Worm (Caenorhabditis elegans) whole organism, L4 larva: Measurements from ENCODE around the gene vps-18.

Experiments
- D1046.2 ChIP-seq: fragments of 200-800 bp; sonication (Bioruptor generic); IDR thresholded peaks from 2 replicates; pipeline ENCODE4 v1.3.6; 2022; ENCODE audit warnings: missing genetic modification characterization, missing compliant biosample characterization
- F26F4.8 ChIP-seq: fragments of 200-800 bp; sonication (Bioruptor generic); conservative IDR thresholded peaks from 2 replicates; pipeline ENCODE4 v1.3.6; 2022; ENCODE audit warnings: missing genetic modification characterization, missing compliant biosample characterization
- T20F7.1 ChIP-seq: fragments of 200-800 bp; sonication (Bioruptor generic); optimal IDR thresholded peaks from 2 replicates; lab custom pipeline; 2018; ENCODE audit warnings: mild to moderate bottlenecking, missing genetic modification characterization, missing compliant biosample characterization
- Y48G9A.11 ChIP-seq: fragments of 200-800 bp; sonication (Bioruptor generic); IDR thresholded peaks from 2 replicates; pipeline ENCODE4 v1.3.6; 2022; ENCODE audit warnings: missing genetic modification reagents, missing genetic modification characterization, missing compliant biosample characterization
- Y75B8A.6 ChIP-seq: fragments of 200-800 bp; sonication (Bioruptor generic); IDR thresholded peaks from 2 replicates; pipeline ENCODE4 v1.3.6; 2022; ENCODE audit warnings: missing genetic modification reagents, missing genetic modification characterization, missing compliant biosample characterization
- ZK546.5 ChIP-seq, 2 experiments: sonication (generic microtip); optimal IDR thresholded peaks; 2 replicates each; lab custom pipeline; 2017; ENCODE audit warnings: missing biosample characterization in 2 of 2, missing genetic modification characterization in 2 of 2
- aha-1 ChIP-seq: fragments of 150-350 bp; peaks from one replicate; lab custom pipeline; 2014; ENCODE audit warnings: missing biosample characterization, missing genetic modification characterization
- ama-1 ChIP-seq: fragments of 150-350 bp; optimal IDR thresholded peaks from 2 replicates; lab custom pipeline; 2014; ENCODE audit warnings: inconsistent platforms, mixed read lengths
- ceh-28 ChIP-seq: fragments of 150-350 bp; optimal IDR thresholded peaks from 2 replicates; lab custom pipeline; 2014; ENCODE audit warnings: missing biosample characterization, missing genetic modification reagents, missing genetic modification characterization
- ctbp-1 ChIP-seq: fragments of 200-800 bp; sonication (Bioruptor generic); IDR thresholded peaks from 2 replicates; pipeline ENCODE4 v1.3.6; 2022; ENCODE audit warnings: missing genetic modification reagents, missing genetic modification characterization, missing compliant biosample characterization
- daf-16 ChIP-seq, 3 experiments: sonication (generic microtip); optimal IDR thresholded peaks; 2 replicates each; lab custom pipeline; 2016 to 2017; ENCODE audit warnings: missing genetic modification characterization in 3 of 3, missing genetic modification reagents in 3 of 3, mild to moderate bottlenecking in 2 of 3, missing compliant biosample characterization in 2 of 3, missing biosample characterization in 1 of 3, moderate library complexity in 1 of 3
- dmd-6 ChIP-seq: fragments of 200-800 bp; sonication (Bioruptor generic); IDR thresholded peaks from 2 replicates; pipeline ENCODE4 v1.3.6; 2022; ENCODE audit warnings: missing genetic modification reagents, missing genetic modification characterization, missing compliant biosample characterization
- dmd-8 ChIP-seq: fragments of 200-800 bp; sonication (Bioruptor generic); IDR thresholded peaks from 2 replicates; pipeline ENCODE4 v1.3.6; 2022; ENCODE audit warnings: missing genetic modification characterization, missing compliant biosample characterization
- duxl-1 ChIP-seq: sonication (generic microtip); optimal IDR thresholded peaks from 2 replicates; lab custom pipeline; 2016; ENCODE audit warnings: mild to moderate bottlenecking, missing genetic modification characterization, moderate library complexity, missing compliant biosample characterization; ENCODE audit not compliant: poor library complexity
- egl-43 ChIP-seq: fragments of 200-800 bp; sonication (Bioruptor generic); IDR thresholded peaks from 2 replicates; pipeline ENCODE4 v1.3.6; 2022; ENCODE audit warnings: missing genetic modification reagents, missing genetic modification characterization, missing compliant biosample characterization
- hlh-11 ChIP-seq: fragments of 200-800 bp; sonication (Bioruptor generic); optimal IDR thresholded peaks from 2 replicates; lab custom pipeline; 2018; ENCODE audit warnings: mild to moderate bottlenecking, missing genetic modification characterization, missing compliant biosample characterization
- hlh-30 ChIP-seq: sonication (generic microtip); optimal IDR thresholded peaks from 2 replicates; lab custom pipeline; 2017; ENCODE audit warnings: antibody characterized with exemption, mild to moderate bottlenecking, missing genetic modification characterization, missing compliant biosample characterization; ENCODE audit not compliant: insufficient read depth
- hmg-1.1 ChIP-seq: fragments of 200-800 bp; sonication (Bioruptor generic); IDR thresholded peaks from 2 replicates; pipeline ENCODE4 v1.3.6; 2022; ENCODE audit warnings: missing genetic modification reagents, missing genetic modification characterization, missing compliant biosample characterization
- jun-1 ChIP-seq: fragments of 150-350 bp; optimal IDR thresholded peaks from 2 replicates; lab custom pipeline; 2014; ENCODE audit warnings: missing biosample characterization, missing genetic modification reagents, missing genetic modification characterization
- lin-1 ChIP-seq: fragments of 200-800 bp; sonication (Bioruptor generic); IDR thresholded peaks from 2 replicates; pipeline ENCODE4 v1.3.6; 2022; ENCODE audit warnings: missing genetic modification reagents, missing genetic modification characterization, missing compliant biosample characterization
- lin-13 ChIP-seq: fragments of 150-350 bp; optimal IDR thresholded peaks from 2 replicates; lab custom pipeline; 2014; ENCODE audit warnings: missing biosample characterization, missing genetic modification reagents, missing genetic modification characterization
- lin-29 ChIP-seq: fragments of 200-800 bp; sonication (Bioruptor generic); IDR thresholded peaks from 2 replicates; pipeline ENCODE4 v1.3.6; 2022; ENCODE audit warnings: missing genetic modification reagents, missing genetic modification characterization, missing compliant biosample characterization
- lin-38 ChIP-seq: fragments of 200-800 bp; sonication (Bioruptor generic); IDR thresholded peaks from 2 replicates; pipeline ENCODE4 v1.3.6; 2022; ENCODE audit warnings: missing genetic modification reagents, missing genetic modification characterization, missing compliant biosample characterization
- lsy-2 ChIP-seq, 2 experiments: fragments of 150-350 bp in 1 of 2; sonication (generic microtip) in 1 of 2; optimal IDR thresholded peaks; 2 replicates each; lab custom pipeline; 2014 to 2017; ENCODE audit warnings: missing biosample characterization in 2 of 2, missing genetic modification characterization in 2 of 2
- madf-5 ChIP-seq, 2 experiments: fragments of 200-800 bp; sonication (Bioruptor generic); IDR thresholded peaks; 2 replicates each; pipeline ENCODE4 v1.3.6; 2022; ENCODE audit warnings: missing compliant biosample characterization in 2 of 2, missing genetic modification characterization in 2 of 2
- mdl-1 ChIP-seq, 2 experiments: fragments of 150-350 bp in 1 of 2; sonication (generic microtip) in 1 of 2; optimal IDR thresholded peaks; 2 replicates each; lab custom pipeline; 2014 to 2017; ENCODE audit warnings: missing biosample characterization in 2 of 2, missing genetic modification characterization in 2 of 2
- mes-2 ChIP-seq: sonication (generic microtip); optimal IDR thresholded peaks from 2 replicates; lab custom pipeline; 2016; ENCODE audit warnings: missing genotype, mild to moderate bottlenecking, missing genetic modification characterization, missing compliant biosample characterization; ENCODE audit not compliant: poor library complexity, severe bottlenecking
- nhr-28 ChIP-seq: fragments of 150-350 bp; optimal IDR thresholded peaks from 2 replicates; lab custom pipeline; 2014; ENCODE audit warnings: missing biosample characterization, missing genetic modification characterization
- nhr-48 ChIP-seq: sonication (generic microtip); optimal IDR thresholded peaks from 2 replicates; lab custom pipeline; 2016; ENCODE audit warnings: mild to moderate bottlenecking, missing genetic modification characterization, missing compliant biosample characterization
- nhr-6 ChIP-seq: fragments of 150-350 bp; optimal IDR thresholded peaks from 2 replicates; lab custom pipeline; 2014; ENCODE audit warnings: missing biosample characterization, missing genetic modification characterization
- nhr-76 ChIP-seq: fragments of 150-350 bp; optimal IDR thresholded peaks from 2 replicates; lab custom pipeline; 2014; ENCODE audit warnings: missing biosample characterization, missing genetic modification characterization
- pqm-1 ChIP-seq: sonication (generic microtip); optimal IDR thresholded peaks from 2 replicates; lab custom pipeline; 2017; ENCODE audit warnings: missing biosample characterization, missing genetic modification characterization
- sdz-12 ChIP-seq: fragments of 200-800 bp; sonication (Bioruptor generic); optimal IDR thresholded peaks from 2 replicates; lab custom pipeline; 2018; ENCODE audit warnings: mild to moderate bottlenecking, missing genetic modification characterization, missing compliant biosample characterization
- set-16 ChIP-seq: fragments of 200-800 bp; sonication (Bioruptor generic); IDR thresholded peaks from 2 replicates; pipeline ENCODE4 v1.3.6; 2022; ENCODE audit warnings: missing genetic modification reagents, missing genetic modification characterization, missing compliant biosample characterization
- spr-3 ChIP-seq: fragments of 200-800 bp; sonication (Bioruptor generic); optimal IDR thresholded peaks from 2 replicates; lab custom pipeline; 2018; ENCODE audit warnings: mild to moderate bottlenecking, missing genetic modification characterization, missing compliant biosample characterization
- unc-130 ChIP-seq: sonication (generic microtip); optimal IDR thresholded peaks from 2 replicates; lab custom pipeline; 2016; ENCODE audit warnings: missing genetic modification reagents, missing genetic modification characterization, missing compliant biosample characterization
- unc-62 ChIP-seq, 3 experiments: fragments of 150-350 bp in 1 of 3; sonication (generic microtip); optimal IDR thresholded peaks in 2 of 3; peaks in 1 of 3; 1 replicate in 1 of 3; 2 replicates in 2 of 3; lab custom pipeline; 2014 to 2017; ENCODE audit warnings: missing biosample characterization in 3 of 3, missing genetic modification characterization in 3 of 3, missing genetic modification reagents in 3 of 3, missing genotype in 1 of 3

The vps-18 gene

ce11 chrII:4468897-4469459 is 8.0 kb downstream of the vps-18 start (continued):
- TF ChIP-seq nhr-28 (tag; lab: Kevin White, UChicago), result peak; percentile 88
- TF ChIP-seq spr-3 (GFP tag; lab: Kevin White, UChicago), result no peak
- TF ChIP-seq ctbp-1 (GFP tag; lab: Robert Waterston, UW), result no peak
- TF ChIP-seq lin-29 (GFP tag; lab: Robert Waterston, UW), result no peak
- TF ChIP-seq dmd-6, result peak; percentile 54; the same call in 1 of the 2 replicates
- no peak for TF ChIP-seq unc-62 (GFP tag; optimal IDR thresholded peaks at IDR 0.05 in 1 of 2; lab: Kevin White, UChicago)
- TF ChIP-seq unc-62 (tag; optimal IDR thresholded peaks at IDR 0.05; lab: Kevin White, UChicago), result no peak
- TF ChIP-seq pqm-1, result peak; percentile 53
- peak; percentile 97 for TF ChIP-seq aha-1 (tag; lab: Kevin White, UChicago)
- no peak for TF ChIP-seq duxl-1
- TF ChIP-seq T20F7.1 (GFP tag; lab: Kevin White, UChicago), result no peak
- no peak for TF ChIP-seq hmg-1.1
- peak; percentile 53 for TF ChIP-seq hlh-11 (tag; lab: Kevin White, UChicago)
- no peak for TF ChIP-seq nhr-48 (tag; lab: Kevin White, UChicago)
- no peak for TF ChIP-seq nhr-76
- no peak for TF ChIP-seq ZK546.5 (tag; optimal IDR thresholded peaks at IDR 0.05; lab: Kevin White, UChicago)
- no peak for TF ChIP-seq lin-13
- TF ChIP-seq F26F4.8 (GFP tag; lab: Robert Waterston, UW), result no peak
- no peak for TF ChIP-seq Y75B8A.6 (GFP tag; lab: Robert Waterston, UW)
- TF ChIP-seq lsy-2 (tag; optimal IDR thresholded peaks at IDR 0.05; lab: Kevin White, UChicago), result no peak
- no peak for TF ChIP-seq daf-16 (GFP tag; optimal IDR thresholded peaks at IDR 0.05; lab: Kevin White, UChicago)
- peak; percentile 57 for TF ChIP-seq daf-16 (tag; optimal IDR thresholded peaks at IDR 0.05; lab: Kevin White, UChicago)
- TF ChIP-seq lin-1 (GFP tag; lab: Robert Waterston, UW), result no peak
- TF ChIP-seq ceh-28 (tag; lab: Kevin White, UChicago), result no peak
- no peak for TF ChIP-seq dmd-8 (GFP tag; lab: Robert Waterston, UW)
- peak; percentile 31 for TF ChIP-seq mes-2

DNA sequence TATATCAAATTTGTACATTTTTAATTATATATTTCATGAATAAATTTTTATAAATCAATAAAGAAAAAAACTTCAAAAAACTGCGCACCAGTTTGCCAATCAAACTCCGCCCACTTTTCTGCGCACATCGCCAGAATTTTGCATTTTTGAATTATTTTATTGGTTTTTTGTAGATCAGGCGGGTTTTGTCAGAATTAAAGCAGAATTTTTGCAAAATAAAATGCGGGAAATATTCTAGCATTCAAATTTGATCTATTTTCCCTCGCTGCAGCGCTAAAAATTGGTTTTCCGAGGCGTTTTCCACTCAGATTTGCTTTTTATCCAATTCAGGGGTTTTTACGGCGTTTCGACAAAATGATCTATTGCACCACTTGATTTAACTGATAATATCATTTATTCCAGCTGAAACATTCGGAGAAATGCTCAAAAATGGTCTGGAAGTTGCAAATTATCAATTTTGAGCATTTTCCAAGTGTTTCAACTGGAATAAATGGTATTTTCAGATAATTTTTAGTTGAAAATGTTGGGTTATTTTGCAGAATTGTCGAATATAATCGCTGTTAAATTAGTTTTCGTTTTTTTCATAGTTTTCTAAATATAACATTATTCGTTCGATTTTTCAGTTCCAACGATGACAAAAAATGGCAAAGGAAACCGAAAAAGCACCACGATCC is 10.2 kb downstream of the vps-18 start, which contains the start of gene W06B4.1:
Gene W06B4.1, plus strand, starts transcription at position 624 of the 674 bp plus-strand sequence.
- peak; percentile 52 for TF ChIP-seq unc-130
- peak; percentile 34 for TF ChIP-seq lin-38 (GFP tag; lab: Robert Waterston, UW)
- no peak for TF ChIP-seq mdl-1 (tag; optimal IDR thresholded peaks at IDR 0.05; lab: Kevin White, UChicago)
- 0 out of 2 replicates have a peak, but pooled peaks have one; percentile 15 for TF ChIP-seq Y48G9A.11 (GFP tag; lab: Robert Waterston, UW)
- no peak for TF ChIP-seq nhr-6

DNA sequence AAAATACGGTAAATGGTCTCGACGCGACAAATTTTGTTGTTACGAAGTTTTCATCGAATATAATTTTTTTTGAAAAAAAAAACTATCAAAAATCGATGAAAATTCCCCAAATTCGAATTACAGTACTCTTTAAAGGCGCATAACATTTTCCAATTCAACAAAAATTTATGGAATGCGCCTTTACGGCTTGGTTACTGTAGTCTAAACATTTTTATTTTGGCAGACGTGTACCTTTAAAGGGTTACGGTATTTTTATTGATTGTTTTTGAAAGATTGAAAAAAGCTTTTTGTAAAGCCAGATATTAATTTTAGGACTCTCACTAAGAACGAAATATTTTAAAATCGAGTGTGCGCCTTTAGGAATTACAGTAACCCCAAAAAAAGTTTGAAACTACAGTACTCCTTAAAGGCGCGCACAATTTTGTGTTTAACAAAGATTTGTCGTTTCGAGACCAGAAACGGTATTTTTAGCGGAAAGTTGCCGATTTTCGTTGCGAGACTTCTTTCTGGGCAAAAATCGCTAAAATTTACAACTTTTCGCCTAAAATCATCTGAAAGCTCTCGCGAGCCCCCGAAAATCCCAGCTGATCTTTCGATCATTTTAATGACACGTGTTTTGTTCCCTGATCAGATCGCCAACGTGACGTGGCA is 13.2 kb downstream of the vps-18 start:
- TF ChIP-seq duxl-1, result no peak
- no peak for TF ChIP-seq ama-1 (lab: Kevin White, UChicago)
- TF ChIP-seq jun-1 (tag; lab: Kevin White, UChicago), result no peak
- TF ChIP-seq set-16 (GFP tag; lab: Robert Waterston, UW), result no peak
- no peak for TF ChIP-seq madf-5 (GFP tag; IDR thresholded peaks at IDR 0.05; lab: Robert Waterston, UW)
- no peak for TF ChIP-seq egl-43 (GFP tag; lab: Robert Waterston, UW)
- no peak for TF ChIP-seq hlh-30
- TF ChIP-seq sdz-12 (GFP tag; lab: Kevin White, UChicago), result no peak
- TF ChIP-seq dmd-6, result no peak
- TF ChIP-seq nhr-28 (tag; lab: Kevin White, UChicago), result no peak
- TF ChIP-seq D1046.2, result no peak
